Worm (Caenorhabditis elegans): Measurements from ENCODE around the gene lpr-2.

DNA sequence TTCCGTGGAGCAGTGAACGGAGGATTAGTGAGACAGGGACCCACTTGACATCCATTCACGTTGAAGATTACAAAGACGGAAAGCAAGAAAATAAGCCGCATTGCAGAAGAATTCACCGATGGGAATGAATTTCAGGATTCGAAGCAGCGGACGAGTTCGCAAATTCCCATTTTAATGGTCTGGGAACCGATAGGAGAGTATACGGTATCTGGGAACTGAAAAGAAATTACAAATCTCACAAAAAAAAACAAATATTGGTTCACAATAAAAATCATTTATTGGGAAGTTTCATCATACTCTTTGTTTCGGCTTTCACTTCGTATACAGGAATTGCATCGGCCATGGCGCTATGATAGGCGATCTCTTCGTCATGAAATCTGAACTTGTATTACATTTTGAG, 24.0 kb upstream of the lpr-2 start, which contains the start of gene T12A7.10:
- TF ChIP-seq hmg-1.2 (GFP tag; IDR thresholded peaks at IDR 0.05) (no peak), snpc-4 (GFP tag; optimal IDR thresholded peaks at IDR 0.05) (no peak), snpc-4 (tag; optimal IDR thresholded peaks at IDR 0.05) (no peak), snpc-3.4 (tag; optimal IDR thresholded peaks at IDR 0.05) (no peak), ztf-3 (GFP tag; optimal IDR thresholded peaks at IDR 0.05) (no peak), unc-130 (GFP tag; optimal IDR thresholded peaks at IDR 0.05) (no peak), zfh-2 (GFP tag; conservative IDR thresholded peaks at IDR 0.05) (no peak)
